Worm (Caenorhabditis elegans) whole organism, L1 larva: ENCODE measurements around the gene F56B6.6.

Source experiments
- Y116A8C.19 ChIP-seq: sonication (generic microtip); optimal IDR thresholded peaks from 2 replicates; lab custom pipeline; 2016; ENCODE audit warnings: missing compliant biosample characterization, missing genetic modification characterization, borderline replicate concordance
- aha-1 ChIP-seq: fragments of 150-350 bp; optimal IDR thresholded peaks from 2 replicates; lab custom pipeline; 2014; ENCODE audit warnings: missing biosample characterization, missing genetic modification characterization
- aly-2 ChIP-seq: fragments of 150-350 bp; optimal IDR thresholded peaks from 2 replicates; lab custom pipeline; 2014; ENCODE audit warnings: missing biosample characterization, missing genetic modification characterization
- ceh-90 ChIP-seq: sonication (generic microtip); optimal IDR thresholded peaks from 2 replicates; lab custom pipeline; 2016; ENCODE audit warnings: missing genetic modification characterization, missing compliant biosample characterization
- dsc-1 ChIP-seq: sonication (generic microtip); optimal IDR thresholded peaks from 2 replicates; lab custom pipeline; 2016; ENCODE audit warnings: mild to moderate bottlenecking, missing genetic modification characterization, missing compliant biosample characterization
- efl-1 ChIP-seq, 4 experiments: fragments of 150-350 bp; optimal IDR thresholded peaks in 3 of 4; peaks in 1 of 4; 1 replicate in 1 of 4; 2 replicates in 3 of 4; lab custom pipeline; 2014; ENCODE audit warnings: missing biosample characterization in 2 of 4, missing genetic modification characterization in 2 of 4, missing genetic modification reagents in 2 of 4
- egl-13 ChIP-seq: sonication (generic microtip); optimal IDR thresholded peaks from 2 replicates; lab custom pipeline; 2016; ENCODE audit warnings: missing genotype, missing genetic modification reagents, missing genetic modification characterization, missing compliant biosample characterization
- elt-2 ChIP-seq: sonication (generic microtip); optimal IDR thresholded peaks from 2 replicates; lab custom pipeline; 2016; ENCODE audit warnings: missing genetic modification characterization, mild to moderate bottlenecking, inconsistent platforms, missing compliant biosample characterization, missing genetic modification reagents
- ets-5 ChIP-seq: fragments of 200-800 bp; sonication (Bioruptor generic); IDR thresholded peaks from 2 replicates; pipeline ENCODE4 v1.3.6; 2022; ENCODE audit warnings: missing genetic modification characterization, missing compliant biosample characterization
- fkh-4 ChIP-seq: sonication (generic microtip); optimal IDR thresholded peaks from 2 replicates; lab custom pipeline; 2016; ENCODE audit warnings: missing compliant biosample characterization, missing genetic modification characterization, borderline replicate concordance
- hlh-17 ChIP-seq: fragments of 200-800 bp; sonication (Bioruptor generic); optimal IDR thresholded peaks from 2 replicates; lab custom pipeline; 2018; ENCODE audit warnings: missing genetic modification characterization, mild to moderate bottlenecking, missing compliant biosample characterization, moderate library complexity, borderline replicate concordance
- hpl-2 ChIP-seq: fragments of 150-350 bp; optimal IDR thresholded peaks from 2 replicates; lab custom pipeline; 2014; ENCODE audit warnings: missing biosample characterization, missing genetic modification reagents, missing genetic modification characterization
- jun-1 ChIP-seq: fragments of 150-350 bp; optimal IDR thresholded peaks from 2 replicates; lab custom pipeline; 2014; ENCODE audit warnings: missing biosample characterization, missing genetic modification reagents, missing genetic modification characterization
- lin-15B ChIP-seq: fragments of 150-350 bp; sonication (generic microtip); optimal IDR thresholded peaks from 3 replicates; lab custom pipeline; 2014; ENCODE audit warnings: missing biosample characterization, missing genetic modification characterization
- mdl-1 ChIP-seq, 2 experiments: fragments of 150-350 bp; optimal IDR thresholded peaks; 2 replicates each; lab custom pipeline; 2014 to 2017; ENCODE audit warnings: missing biosample characterization in 2 of 2, missing genetic modification characterization in 2 of 2, inconsistent platforms in 1 of 2
- nhr-11 ChIP-seq: fragments of 150-350 bp; optimal IDR thresholded peaks from 2 replicates; lab custom pipeline; 2014; ENCODE audit warnings: missing biosample characterization, missing genetic modification characterization
- nhr-20 ChIP-seq: sonication (generic microtip); optimal IDR thresholded peaks from 2 replicates; lab custom pipeline; 2016; ENCODE audit warnings: mild to moderate bottlenecking, missing genetic modification characterization, missing compliant biosample characterization
- nhr-237 ChIP-seq: fragments of 150-350 bp; optimal IDR thresholded peaks from 2 replicates; lab custom pipeline; 2014; ENCODE audit warnings: missing biosample characterization, missing genetic modification characterization
- nhr-47 ChIP-seq: sonication (generic microtip); optimal IDR thresholded peaks from 2 replicates; lab custom pipeline; 2016; ENCODE audit warnings: mild to moderate bottlenecking, missing genetic modification characterization, moderate library complexity, missing compliant biosample characterization
- nhr-71 ChIP-seq: sonication (generic microtip); optimal IDR thresholded peaks from 2 replicates; lab custom pipeline; 2016; ENCODE audit warnings: mild to moderate bottlenecking, missing genetic modification characterization, moderate library complexity, missing compliant biosample characterization
- nhr-77 ChIP-seq: fragments of 150-350 bp; optimal IDR thresholded peaks from 2 replicates; lab custom pipeline; 2014; ENCODE audit warnings: missing biosample characterization, missing genetic modification characterization
- nhr-90 ChIP-seq: sonication (generic microtip); optimal IDR thresholded peaks from 2 replicates; lab custom pipeline; 2016; ENCODE audit warnings: mild to moderate bottlenecking, missing genetic modification characterization, missing compliant biosample characterization; ENCODE audit not compliant: poor library complexity
- pag-3 ChIP-seq: sonication (generic microtip); optimal IDR thresholded peaks from 2 replicates; lab custom pipeline; 2017; ENCODE audit warnings: missing genetic modification characterization, mild to moderate bottlenecking, missing compliant biosample characterization, antibody characterized with exemption, borderline replicate concordance; ENCODE audit not compliant: insufficient read depth
- pax-3 ChIP-seq: fragments of 200-800 bp; sonication (Bioruptor generic); optimal IDR thresholded peaks from 2 replicates; lab custom pipeline; 2018; ENCODE audit warnings: mild to moderate bottlenecking, missing genetic modification characterization, moderate library complexity, missing compliant biosample characterization
- pqm-1 ChIP-seq: sonication (generic microtip); optimal IDR thresholded peaks from 3 replicates; lab custom pipeline; 2017; ENCODE audit warnings: missing biosample characterization, missing genetic modification characterization
- rnt-1 ChIP-seq: sonication (generic microtip); optimal IDR thresholded peaks from 2 replicates; lab custom pipeline; 2016; ENCODE audit warnings: mild to moderate bottlenecking, missing genetic modification characterization, moderate library complexity, missing compliant biosample characterization
- unc-130 ChIP-seq: fragments of 150-350 bp; optimal IDR thresholded peaks from 2 replicates; lab custom pipeline; 2017; ENCODE audit warnings: missing biosample characterization, missing genetic modification characterization, inconsistent platforms
- unc-30 ChIP-seq: sonication (generic microtip); optimal IDR thresholded peaks from 2 replicates; lab custom pipeline; 2017; ENCODE audit warnings: missing biosample characterization, missing genetic modification characterization
- unc-86 ChIP-seq: sonication (generic microtip); optimal IDR thresholded peaks from 2 replicates; lab custom pipeline; 2016; ENCODE audit warnings: missing genetic modification characterization, missing compliant biosample characterization
- unc-98 ChIP-seq: fragments of 200-800 bp; sonication (Bioruptor generic); IDR thresholded peaks from 2 replicates; pipeline ENCODE4 v1.3.6; 2022; ENCODE audit warnings: missing genetic modification characterization, missing compliant biosample characterization
- vab-15 ChIP-seq: sonication (generic microtip); optimal IDR thresholded peaks from 2 replicates; lab custom pipeline; 2017; ENCODE audit warnings: missing genotype, mild to moderate bottlenecking, missing genetic modification characterization, missing compliant biosample characterization
- ztf-4 ChIP-seq: fragments of 150-350 bp; optimal IDR thresholded peaks from 2 replicates; lab custom pipeline; 2014; ENCODE audit warnings: missing biosample characterization, missing genetic modification characterization

F56B6.6 gene

ce11 chrX:3488993-3489392 is 43.8 kb downstream of the F56B6.6 start, which contains the start of gene C12D12.3:
Gene C12D12.3 (plus strand): TSS chrX:3489293.
- TF ChIP-seq mdl-1 (tag; optimal IDR thresholded peaks at IDR 0.05; lab: Kevin White, UChicago) (no peak), pag-3 (no peak), pax-3 (no peak), nhr-71 (tag; lab: Kevin White, UChicago) (no peak), nhr-90 (tag; lab: Kevin White, UChicago) (no peak), jun-1 (no peak), ets-5 (GFP tag; lab: Robert Waterston, UW) (no peak), nhr-20 (tag; lab: Kevin White, UChicago) (no peak), ztf-4 (no peak), pqm-1 (no peak), nhr-11 (tag; lab: Kevin White, UChicago) (no peak), efl-1 (optimal IDR thresholded peaks at IDR 0.05; lab: Kevin White, UChicago) (no peak), efl-1 (GFP tag; optimal IDR thresholded peaks at IDR 0.05 in 1 of 2; lab: Kevin White, UChicago) (no peak), unc-98 (GFP tag; lab: Robert Waterston, UW) (no peak), unc-130 (no peak)

ce11 chrX:3488074-3488688 is 44.6 kb downstream of the F56B6.6 start:
- TF ChIP-seq aly-2 (no peak), lin-15B (no peak), hlh-17 (GFP tag; lab: Kevin White, UChicago) (no peak), ets-5 (GFP tag; lab: Robert Waterston, UW) (no peak), unc-86 (no peak), aha-1 (tag; lab: Kevin White, UChicago) (no peak), nhr-237 (no peak), pag-3 (peak; percentile 83), rnt-1 (peak; percentile 11), vab-15 (tag; lab: Kevin White, UChicago) (no peak), dsc-1 (tag; lab: Kevin White, UChicago) (peak; percentile 82), efl-1 (optimal IDR thresholded peaks at IDR 0.05; lab: Kevin White, UChicago) (no peak), efl-1 (GFP tag; optimal IDR thresholded peaks at IDR 0.05 in 1 of 2; lab: Kevin White, UChicago) (no peak), nhr-11 (tag; lab: Kevin White, UChicago) (no peak), nhr-47 (tag; lab: Kevin White, UChicago) (no peak), elt-2 (tag; lab: Kevin White, UChicago) (no peak), egl-13 (no peak), nhr-77 (tag; lab: Kevin White, UChicago) (no peak), unc-130 (no peak), pax-3 (no peak), Y116A8C.19 (tag; lab: Kevin White, UChicago) (no peak), fkh-4 (tag; lab: Kevin White, UChicago) (peak; percentile 22), ceh-90 (no peak), unc-30 (tag; lab: Kevin White, UChicago) (no peak), hpl-2 (GFP tag; lab: Kevin White, UChicago) (no peak), jun-1 (no peak)
- TF ChIP-seq, all 84 proteins: peak for 4
